Worm (Caenorhabditis elegans) whole organism, L4/young adult: Measurements from ENCODE around the gene str-37.

Experiments
- W03F9.2 ChIP-seq: fragments of 150-350 bp; optimal IDR thresholded peaks from 2 replicates; lab custom pipeline; 2014; ENCODE audit warnings: missing biosample characterization, missing genetic modification characterization
- dao-5 ChIP-seq: sonication (generic microtip); optimal IDR thresholded peaks from 2 replicates; lab custom pipeline; 2016; ENCODE audit warnings: missing genotype, missing genetic modification characterization, moderate library complexity, missing compliant biosample characterization
- him-1 ChIP-seq: sonication (generic microtip); optimal IDR thresholded peaks from 2 replicates; lab custom pipeline; 2016; ENCODE audit warnings: missing genotype, missing genetic modification reagents, missing genetic modification characterization, missing compliant biosample characterization

DNA sequence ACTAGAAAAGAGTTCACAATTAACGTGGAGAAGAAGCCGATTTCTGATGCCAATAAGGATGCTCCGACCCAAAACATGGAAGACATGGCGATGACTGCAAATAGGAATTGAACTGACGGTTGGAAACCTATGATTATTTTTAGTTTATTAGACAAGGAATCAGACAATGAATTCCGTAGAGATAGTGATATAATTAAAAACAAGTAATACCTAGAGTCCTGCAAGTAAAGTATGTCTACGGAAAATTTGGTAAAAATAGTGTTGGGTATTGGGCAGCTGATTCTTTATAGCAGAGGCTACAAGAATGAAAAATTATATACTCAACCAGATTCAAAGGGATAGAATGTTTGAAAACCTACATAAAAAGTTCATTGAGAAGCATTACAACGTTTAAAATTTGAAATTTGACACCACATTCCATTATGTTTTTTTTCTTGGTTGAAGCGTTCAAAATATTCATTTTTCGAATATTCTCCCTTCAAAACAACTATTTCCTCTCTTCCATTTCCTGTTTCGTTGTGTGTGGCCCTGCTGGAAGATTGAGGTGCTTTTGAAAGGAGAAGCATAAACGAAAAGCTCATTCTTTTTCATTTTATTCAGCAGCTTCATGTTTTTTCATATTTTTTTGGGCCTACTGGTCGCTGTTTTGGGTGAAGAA lies 12.2 kb downstream of the str-37 start, which contains the start of the genes str-4 and lgc-48:
- no peak for TF ChIP-seq dao-5 (tag; lab: Kevin White, UChicago)
- no peak for TF ChIP-seq him-1 (tag; lab: Kevin White, UChicago)
- TF ChIP-seq W03F9.2 (tag; lab: Kevin White, UChicago) = no peak
